Worm (Caenorhabditis elegans): Measurements from ENCODE around the gene F08B12.11.

F08B12.11 gene

ce11 chrX:11426647-11427046, 41.8 kb downstream of the F08B12.11 start:
- no peak for TF ChIP-seq pes-1 (GFP tag; IDR thresholded peaks at IDR 0.05)
- no peak for TF ChIP-seq ceh-13 (GFP tag; optimal IDR thresholded peaks at IDR 0.05)
- no peak for TF ChIP-seq tbx-11 (GFP tag; IDR thresholded peaks at IDR 0.05)
- TF ChIP-seq ama-1 (optimal IDR thresholded peaks at IDR 0.05): no peak
- no peak for TF ChIP-seq flt-1 (GFP tag; IDR thresholded peaks at IDR 0.05)
- TF ChIP-seq sea-1 (GFP tag; conservative IDR thresholded peaks at IDR 0.05): no peak
- no peak for TF ChIP-seq ets-7 (tag; optimal IDR thresholded peaks at IDR 0.05)

ce11 chrX:11427550-11427949, 42.7 kb downstream of the F08B12.11 start:
- TF ChIP-seq hnd-1 (tag; optimal IDR thresholded peaks at IDR 0.05) (no peak), F13C5.2 (tag; optimal IDR thresholded peaks at IDR 0.05) (no peak), B0310.2 (tag; optimal IDR thresholded peaks at IDR 0.05) (no peak), aly-1 (tag; optimal IDR thresholded peaks at IDR 0.05) (no peak), sea-1 (GFP tag; conservative IDR thresholded peaks at IDR 0.05) (no peak), tbx-37 (GFP tag; conservative IDR thresholded peaks at IDR 0.05) (no peak), flt-1 (GFP tag; IDR thresholded peaks at IDR 0.05) (no peak), ceh-36 (tag; optimal IDR thresholded peaks at IDR 0.05) (no peak), hmbx-1 (tag; optimal IDR thresholded peaks at IDR 0.05) (no peak), ceh-13 (GFP tag; optimal IDR thresholded peaks at IDR 0.05) (no peak), ama-1 (optimal IDR thresholded peaks at IDR 0.05) (no peak), pes-1 (GFP tag; IDR thresholded peaks at IDR 0.05) (no peak), tbx-11 (GFP tag; IDR thresholded peaks at IDR 0.05) (no peak), tra-4 (tag; optimal IDR thresholded peaks at IDR 0.05) (no peak), scrt-1 (GFP tag; IDR thresholded peaks at IDR 0.05) (no peak), ets-7 (tag; optimal IDR thresholded peaks at IDR 0.05) (no peak), hmg-4 (GFP tag; optimal IDR thresholded peaks at IDR 0.05) (no peak)

- TF ChIP-seq tbx-11 (GFP tag; IDR thresholded peaks at IDR 0.05) (no peak), hmg-4 (GFP tag; optimal IDR thresholded peaks at IDR 0.05) (no peak), ama-1 (optimal IDR thresholded peaks at IDR 0.05) (no peak), F13C5.2 (tag; optimal IDR thresholded peaks at IDR 0.05) (no peak)
Measured at ce11 chrX:11433488-11433887, 48.6 kb downstream of the F08B12.11 start, which contains the start of gene hum-4. hum-4 (minus strand) TSS chrX:11433588.

Measured in whole organism, early embryonic.